Worm (Caenorhabditis elegans) whole organism, L1 larva: ENCODE data around the gene Y47D7A.17.

ENCODE experiments used
- F16B12.6 ChIP-seq: fragments of 150-350 bp; optimal IDR thresholded peaks from 2 replicates; lab custom pipeline; 2014; ENCODE audit warnings: missing biosample characterization, missing genetic modification characterization
- Y116A8C.19 ChIP-seq: sonication (generic microtip); optimal IDR thresholded peaks from 2 replicates; lab custom pipeline; 2016; ENCODE audit warnings: missing compliant biosample characterization, missing genetic modification characterization, borderline replicate concordance
- aha-1 ChIP-seq: fragments of 150-350 bp; optimal IDR thresholded peaks from 2 replicates; lab custom pipeline; 2014; ENCODE audit warnings: missing biosample characterization, missing genetic modification characterization
- alr-1 ChIP-seq: fragments of 200-800 bp; sonication (Bioruptor generic); optimal IDR thresholded peaks from 2 replicates; lab custom pipeline; 2018; ENCODE audit warnings: borderline replicate concordance, mild to moderate bottlenecking, missing genetic modification characterization, missing compliant biosample characterization
- aly-2 ChIP-seq: fragments of 150-350 bp; optimal IDR thresholded peaks from 2 replicates; lab custom pipeline; 2014; ENCODE audit warnings: missing biosample characterization, missing genetic modification characterization
- ama-1 ChIP-seq: fragments of 150-350 bp; optimal IDR thresholded peaks from 2 replicates; lab custom pipeline; 2014
- ceh-63 ChIP-seq: fragments of 200-800 bp; sonication (Bioruptor generic); optimal IDR thresholded peaks from 2 replicates; lab custom pipeline; 2018; ENCODE audit warnings: mild to moderate bottlenecking, missing genetic modification characterization, missing compliant biosample characterization
- dsc-1 ChIP-seq: sonication (generic microtip); optimal IDR thresholded peaks from 2 replicates; lab custom pipeline; 2016; ENCODE audit warnings: mild to moderate bottlenecking, missing genetic modification characterization, missing compliant biosample characterization
- efl-1 ChIP-seq, 4 experiments: fragments of 150-350 bp; optimal IDR thresholded peaks in 3 of 4; peaks in 1 of 4; 1 replicate in 1 of 4; 2 replicates in 3 of 4; lab custom pipeline; 2014; ENCODE audit warnings: missing biosample characterization in 2 of 4, missing genetic modification characterization in 2 of 4, missing genetic modification reagents in 2 of 4
- efl-3 ChIP-seq: fragments of 200-800 bp; sonication (Bioruptor generic); optimal IDR thresholded peaks from 2 replicates; lab custom pipeline; 2018; ENCODE audit warnings: mild to moderate bottlenecking, missing genetic modification characterization, missing compliant biosample characterization
- egl-27 ChIP-seq, 2 experiments: fragments of 150-350 bp in 1 of 2; sonication (generic microtip); optimal IDR thresholded peaks; 3 replicates each; lab custom pipeline; 2017 to 2018; ENCODE audit warnings: missing biosample characterization in 2 of 2, missing genetic modification characterization in 2 of 2, missing genetic modification reagents in 2 of 2
- elt-2 ChIP-seq: sonication (generic microtip); optimal IDR thresholded peaks from 2 replicates; lab custom pipeline; 2016; ENCODE audit warnings: missing genetic modification characterization, mild to moderate bottlenecking, inconsistent platforms, missing compliant biosample characterization, missing genetic modification reagents
- fkh-10 ChIP-seq: sonication (generic microtip); optimal IDR thresholded peaks from 2 replicates; lab custom pipeline; 2017; ENCODE audit warnings: missing biosample characterization, missing genetic modification reagents, missing genetic modification characterization
- fos-1 ChIP-seq: fragments of 150-350 bp; optimal IDR thresholded peaks from 2 replicates; lab custom pipeline; 2014; ENCODE audit warnings: missing biosample characterization, missing genetic modification characterization
- hlh-4 ChIP-seq: sonication (generic microtip); optimal IDR thresholded peaks from 2 replicates; lab custom pipeline; 2016; ENCODE audit warnings: mild to moderate bottlenecking, missing genetic modification characterization, missing compliant biosample characterization
- hpl-2 ChIP-seq: fragments of 150-350 bp; optimal IDR thresholded peaks from 2 replicates; lab custom pipeline; 2014; ENCODE audit warnings: missing biosample characterization, missing genetic modification reagents, missing genetic modification characterization
- irx-1 ChIP-seq: sonication (generic microtip); optimal IDR thresholded peaks from 2 replicates; lab custom pipeline; 2016; ENCODE audit warnings: missing genetic modification characterization, missing compliant biosample characterization
- jun-1 ChIP-seq: fragments of 150-350 bp; optimal IDR thresholded peaks from 2 replicates; lab custom pipeline; 2014; ENCODE audit warnings: missing biosample characterization, missing genetic modification reagents, missing genetic modification characterization
- lin-13 ChIP-seq: fragments of 150-350 bp; optimal IDR thresholded peaks from 2 replicates; lab custom pipeline; 2014; ENCODE audit warnings: missing biosample characterization, missing genetic modification reagents, missing genetic modification characterization
- lin-14 ChIP-seq: fragments of 200-800 bp; sonication (Bioruptor generic); optimal IDR thresholded peaks from 2 replicates; lab custom pipeline; 2018; ENCODE audit warnings: mild to moderate bottlenecking, missing genetic modification characterization, moderate library complexity, missing compliant biosample characterization
- lin-35 ChIP-seq, 2 experiments: fragments of 150-350 bp; optimal IDR thresholded peaks; 2 replicates each; lab custom pipeline; 2014; ENCODE audit warnings: missing biosample characterization in 2 of 2, missing genetic modification characterization in 2 of 2, missing genetic modification reagents in 2 of 2
- lir-3 ChIP-seq: sonication (generic microtip); optimal IDR thresholded peaks from 2 replicates; lab custom pipeline; 2016; ENCODE audit warnings: mild to moderate bottlenecking, missing genetic modification characterization, moderate library complexity, missing compliant biosample characterization; ENCODE audit not compliant: poor library complexity
- lsy-2 ChIP-seq, 2 experiments: fragments of 150-350 bp; optimal IDR thresholded peaks; 2 replicates each; lab custom pipeline; 2014; ENCODE audit warnings: missing biosample characterization in 2 of 2, missing genetic modification characterization in 2 of 2
- mab-9 ChIP-seq: fragments of 200-800 bp; sonication (Bioruptor generic); IDR thresholded peaks from 2 replicates; pipeline ENCODE4 v1.3.6; 2022; ENCODE audit warnings: missing genetic modification reagents, missing genetic modification characterization, missing compliant biosample characterization
- mdl-1 ChIP-seq, 2 experiments: fragments of 150-350 bp; optimal IDR thresholded peaks; 2 replicates each; lab custom pipeline; 2014 to 2017; ENCODE audit warnings: missing biosample characterization in 2 of 2, missing genetic modification characterization in 2 of 2, inconsistent platforms in 1 of 2
- mef-2 ChIP-seq: fragments of 150-350 bp; optimal IDR thresholded peaks from 2 replicates; lab custom pipeline; 2014; ENCODE audit warnings: missing biosample characterization, missing genetic modification characterization
- mep-1 ChIP-seq: fragments of 150-350 bp; optimal IDR thresholded peaks from 2 replicates; lab custom pipeline; 2014; ENCODE audit warnings: missing biosample characterization, missing genetic modification characterization
- nhr-11 ChIP-seq: fragments of 150-350 bp; optimal IDR thresholded peaks from 2 replicates; lab custom pipeline; 2014; ENCODE audit warnings: missing biosample characterization, missing genetic modification characterization
- nhr-19 ChIP-seq: fragments of 200-800 bp; sonication (Bioruptor generic); conservative IDR thresholded peaks from 2 replicates; pipeline ENCODE4 v1.3.6; 2022; ENCODE audit warnings: missing genetic modification characterization, missing compliant biosample characterization
- nhr-47 ChIP-seq: sonication (generic microtip); optimal IDR thresholded peaks from 2 replicates; lab custom pipeline; 2016; ENCODE audit warnings: mild to moderate bottlenecking, missing genetic modification characterization, moderate library complexity, missing compliant biosample characterization
- nhr-71 ChIP-seq: sonication (generic microtip); optimal IDR thresholded peaks from 2 replicates; lab custom pipeline; 2016; ENCODE audit warnings: mild to moderate bottlenecking, missing genetic modification characterization, moderate library complexity, missing compliant biosample characterization
- nhr-84 ChIP-seq: sonication (generic microtip); optimal IDR thresholded peaks from 2 replicates; lab custom pipeline; 2017; ENCODE audit warnings: missing biosample characterization, missing genetic modification characterization
- nhr-85 ChIP-seq: sonication (generic microtip); peaks from one replicate; lab custom pipeline; 2016; ENCODE audit warnings: missing genetic modification characterization, inconsistent platforms, missing compliant biosample characterization
- nhr-90 ChIP-seq: sonication (generic microtip); optimal IDR thresholded peaks from 2 replicates; lab custom pipeline; 2016; ENCODE audit warnings: mild to moderate bottlenecking, missing genetic modification characterization, missing compliant biosample characterization; ENCODE audit not compliant: poor library complexity
- pag-3 ChIP-seq: sonication (generic microtip); optimal IDR thresholded peaks from 2 replicates; lab custom pipeline; 2017; ENCODE audit warnings: missing genetic modification characterization, mild to moderate bottlenecking, missing compliant biosample characterization, antibody characterized with exemption, borderline replicate concordance; ENCODE audit not compliant: insufficient read depth
- pax-3 ChIP-seq: fragments of 200-800 bp; sonication (Bioruptor generic); optimal IDR thresholded peaks from 2 replicates; lab custom pipeline; 2018; ENCODE audit warnings: mild to moderate bottlenecking, missing genetic modification characterization, moderate library complexity, missing compliant biosample characterization
- rnt-1 ChIP-seq: sonication (generic microtip); optimal IDR thresholded peaks from 2 replicates; lab custom pipeline; 2016; ENCODE audit warnings: mild to moderate bottlenecking, missing genetic modification characterization, moderate library complexity, missing compliant biosample characterization
- sptf-1 ChIP-seq: fragments of 150-350 bp; optimal IDR thresholded peaks from 2 replicates; lab custom pipeline; 2014; ENCODE audit warnings: missing biosample characterization, missing genetic modification characterization
- swsn-7 ChIP-seq: sonication (generic microtip); optimal IDR thresholded peaks from 2 replicates; lab custom pipeline; 2016; ENCODE audit warnings: missing genetic modification characterization, missing compliant biosample characterization
- tlp-1 ChIP-seq: fragments of 150-350 bp; optimal IDR thresholded peaks from 2 replicates; lab custom pipeline; 2014; ENCODE audit warnings: missing biosample characterization, missing genetic modification characterization
- unc-86 ChIP-seq: sonication (generic microtip); optimal IDR thresholded peaks from 2 replicates; lab custom pipeline; 2016; ENCODE audit warnings: missing genetic modification characterization, missing compliant biosample characterization
- vab-15 ChIP-seq: sonication (generic microtip); optimal IDR thresholded peaks from 2 replicates; lab custom pipeline; 2017; ENCODE audit warnings: missing genotype, mild to moderate bottlenecking, missing genetic modification characterization, missing compliant biosample characterization
- ztf-11 ChIP-seq, 2 experiments: sonication (generic microtip); optimal IDR thresholded peaks; 2 replicates each; lab custom pipeline; 2016 to 2017; ENCODE audit warnings: missing genetic modification characterization in 2 of 2, missing biosample characterization in 1 of 2, missing compliant biosample characterization in 1 of 2
- ztf-4 ChIP-seq: fragments of 150-350 bp; optimal IDR thresholded peaks from 2 replicates; lab custom pipeline; 2014; ENCODE audit warnings: missing biosample characterization, missing genetic modification characterization

Y47D7A.17 gene

ce11 chrV:4411714-4412113, at the start of gene Y47D7A.17:
Gene Y47D7A.17 (minus strand): TSS chrV:4411814.
- no peak for TF ChIP-seq mdl-1 (tag; optimal IDR thresholded peaks at IDR 0.05; lab: Kevin White, UChicago)
- no peak for TF ChIP-seq pag-3 (tag; lab: Kevin White, UChicago)
- no peak for TF ChIP-seq lir-3 (tag; lab: Kevin White, UChicago)
- no peak for TF ChIP-seq fos-1
- TF ChIP-seq hlh-4 (tag; lab: Kevin White, UChicago): no peak
- TF ChIP-seq nhr-84 (tag; lab: Kevin White, UChicago): no peak
- no peak for TF ChIP-seq efl-3
- TF ChIP-seq nhr-90 (tag; lab: Kevin White, UChicago): no peak
- TF ChIP-seq alr-1: no peak
- TF ChIP-seq sptf-1 (tag; lab: Kevin White, UChicago): no peak
- TF ChIP-seq nhr-71 (tag; lab: Kevin White, UChicago): no peak
- no peak for TF ChIP-seq unc-86 (tag; lab: Kevin White, UChicago)
- no peak for TF ChIP-seq ama-1
- TF ChIP-seq elt-2 (tag; lab: Kevin White, UChicago): no peak
- TF ChIP-seq ztf-11 (tag; optimal IDR thresholded peaks at IDR 0.05; lab: Kevin White, UChicago): no peak
- TF ChIP-seq mab-9 (GFP tag; lab: Robert Waterston, UW): no peak
- TF ChIP-seq, all 84 proteins: peak for 0

DNA sequence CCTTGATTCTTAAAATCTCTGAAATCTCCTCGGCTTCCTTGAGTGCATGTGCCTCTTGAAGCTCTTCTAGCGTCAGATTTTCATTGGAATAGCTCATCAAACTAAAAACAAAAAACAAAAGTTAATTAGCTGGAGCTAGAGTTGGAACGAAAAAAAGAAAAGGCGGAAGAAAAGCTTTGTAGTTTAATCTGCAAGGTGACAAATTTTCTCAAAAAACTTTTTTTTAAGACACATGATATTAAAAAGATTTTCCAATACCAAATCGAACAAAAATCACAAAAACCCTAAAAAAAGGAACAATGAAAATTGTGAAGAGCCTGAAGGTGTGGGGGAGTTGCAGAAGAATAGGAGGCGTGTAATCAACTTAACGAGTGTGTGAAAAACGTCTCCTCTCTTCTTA, 43.0 kb upstream of the Y47D7A.17 start, which contains the start of gene gnrr-5:
Gene gnrr-5 (minus strand): TSS at position 101 of the 400 bp plus-strand sequence.
- TF ChIP-seq lin-14 (GFP tag; lab: Kevin White, UChicago): peak; percentile 16
- no peak for TF ChIP-seq jun-1 (tag; lab: Kevin White, UChicago)

ce11 chrV:4450523-4451089, 39.0 kb upstream of the Y47D7A.17 start, which contains the start of gene rft-2:
Gene rft-2 (minus strand): TSS chrV:4450563.
- TF ChIP-seq mef-2 (no peak), nhr-85 (tag; lab: Kevin White, UChicago) (peak; percentile 80), jun-1 (tag; lab: Kevin White, UChicago) (peak; percentile 16), unc-86 (tag; lab: Kevin White, UChicago) (peak; percentile 46), efl-3 (no peak), irx-1 (peak; percentile 58), dsc-1 (tag; lab: Kevin White, UChicago) (peak; percentile 67), mdl-1 (tag; optimal IDR thresholded peaks at IDR 0.05; lab: Kevin White, UChicago) (peak in 1 of 2 experiments; percentile 22), alr-1 (no peak), pax-3 (no peak), vab-15 (tag; lab: Kevin White, UChicago) (peak; percentile 29), F16B12.6 (tag; lab: Kevin White, UChicago) (peak; percentile 36), nhr-19 (peak; percentile 50), mab-9 (GFP tag; lab: Robert Waterston, UW) (no peak), lin-13 (peak; percentile 27), mep-1 (tag; lab: Kevin White, UChicago) (peak; percentile 62), Y116A8C.19 (tag; lab: Kevin White, UChicago) (no peak), ceh-63 (GFP tag; lab: Kevin White, UChicago) (no peak), hpl-2 (GFP tag; lab: Kevin White, UChicago) (no peak), ztf-11 (tag; optimal IDR thresholded peaks at IDR 0.05; lab: Kevin White, UChicago) (no peak), ztf-4 (tag; lab: Kevin White, UChicago) (no peak), sptf-1 (tag; lab: Kevin White, UChicago) (no peak), tlp-1 (no peak), rnt-1 (tag; lab: Kevin White, UChicago) (peak; percentile 53), ama-1 (no peak), fkh-10 (GFP tag; lab: Kevin White, UChicago) (peak; percentile 25), lin-35 (GFP tag; optimal IDR thresholded peaks at IDR 0.05; lab: Kevin White, UChicago) (peak; percentile 96 to 97), lin-14 (GFP tag; lab: Kevin White, UChicago) (peak; percentile 61), egl-27 (tag; optimal IDR thresholded peaks at IDR 0.05; lab: Kevin White, UChicago) (no peak), swsn-7 (tag; lab: Kevin White, UChicago) (peak; percentile 60), nhr-84 (tag; lab: Kevin White, UChicago) (no peak), aha-1 (tag; lab: Kevin White, UChicago) (no peak), aly-2 (no peak), fos-1 (peak; percentile 16), efl-1 (optimal IDR thresholded peaks at IDR 0.05; lab: Kevin White, UChicago) (peak; percentile 92 to 96), efl-1 (GFP tag; optimal IDR thresholded peaks at IDR 0.05 in 1 of 2; lab: Kevin White, UChicago) (peak; percentile 96 to 99), lsy-2 (tag; optimal IDR thresholded peaks at IDR 0.05; lab: Kevin White, UChicago) (peak; percentile 71 to 80), nhr-47 (tag; lab: Kevin White, UChicago) (peak; percentile 81), pag-3 (tag; lab: Kevin White, UChicago) (no peak), nhr-11 (tag; lab: Kevin White, UChicago) (peak; percentile 14)
